Worm (Caenorhabditis elegans): ENCODE data around the gene C50E3.11.

ce11 chrV:7555875-7556274 is 47.4 kb downstream of the C50E3.11 start:
- TF ChIP-seq ama-1 (optimal IDR thresholded peaks at IDR 0.05), result no peak
- TF ChIP-seq aly-2 (tag; optimal IDR thresholded peaks at IDR 0.05), result no peak
- TF ChIP-seq nhr-12 (tag; optimal IDR thresholded peaks at IDR 0.05), result no peak
- TF ChIP-seq nhr-6 (tag; optimal IDR thresholded peaks at IDR 0.05), result no peak
- TF ChIP-seq blmp-1 (tag; optimal IDR thresholded peaks at IDR 0.05; ENCODE audit: insufficient read depth), result no peak
- no peak for TF ChIP-seq nhr-11 (tag; optimal IDR thresholded peaks at IDR 0.05)
- no peak for TF ChIP-seq nhr-129 (tag; optimal IDR thresholded peaks at IDR 0.05)
- TF ChIP-seq unc-62 (GFP tag; optimal IDR thresholded peaks at IDR 0.05), result no peak
- no peak for TF ChIP-seq nhr-77 (tag; optimal IDR thresholded peaks at IDR 0.05)
- TF ChIP-seq skn-1 (tag; optimal IDR thresholded peaks at IDR 0.05), result no peak
- no peak for TF ChIP-seq unc-39 (tag; optimal IDR thresholded peaks at IDR 0.05)
